Fruit fly (Drosophila melanogaster) whole organism, prepupa: ENCODE results near the gene mRpS35.

Experiments used
- CG6854 ChIP-seq: fragments of 200-800 bp; sonication (Bioruptor generic); optimal IDR thresholded peaks from 2 replicates; lab custom pipeline; 2017; ENCODE audit warnings: missing biosample characterization, mild to moderate bottlenecking, missing genetic modification characterization
- CG9139 ChIP-seq: fragments of 200-800 bp; sonication (Bioruptor generic); optimal IDR thresholded peaks from 3 replicates; lab custom pipeline; 2017; ENCODE audit warnings: missing biosample characterization, mild to moderate bottlenecking, missing genetic modification characterization
- Ets21C ChIP-seq: fragments of 200-800 bp; sonication (Bioruptor generic); optimal IDR thresholded peaks from 3 replicates; lab custom pipeline; 2016; ENCODE audit warnings: missing biosample characterization, missing genetic modification characterization
- Gug ChIP-seq: fragments of 200-800 bp; sonication (Bioruptor generic); IDR thresholded peaks from 2 replicates; pipeline ENCODE4 v1.3.6; 2022; ENCODE audit warnings: missing biosample characterization, missing genetic modification characterization
- OdsH ChIP-seq: fragments of 200-800 bp; sonication (Bioruptor generic); optimal IDR thresholded peaks from 3 replicates; lab custom pipeline; 2016; ENCODE audit warnings: missing biosample characterization, missing genetic modification characterization
- Sox102F ChIP-seq: fragments of 200-800 bp; sonication (Bioruptor generic); optimal IDR thresholded peaks from 2 replicates; lab custom pipeline; 2016; ENCODE audit warnings: missing biosample characterization, mild to moderate bottlenecking, missing genetic modification characterization

DNA sequence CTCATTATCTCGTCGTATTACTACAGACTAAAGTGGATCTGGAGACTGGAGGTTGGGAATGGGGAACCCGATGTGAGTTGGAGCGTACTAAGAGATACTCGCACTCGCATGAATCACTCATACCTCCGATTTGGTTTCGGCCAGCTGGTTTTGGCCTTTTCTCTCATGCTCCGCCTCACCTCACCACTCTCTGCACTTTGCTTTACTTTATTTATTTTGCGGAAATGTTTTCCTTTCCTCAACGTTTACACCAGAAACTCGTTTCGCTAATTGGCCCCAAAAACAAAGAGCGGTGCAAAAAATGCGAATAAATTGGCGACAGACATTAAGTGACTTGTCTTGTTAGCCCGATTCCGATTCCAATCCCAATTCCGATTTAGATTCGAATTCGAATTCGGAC, 26.7 kb downstream of the mRpS35 start:
- TF ChIP-seq Gug (GFP tag; lab: Robert Waterston, UW) = no peak
- TF ChIP-seq CG6854 (GFP tag; lab: Kevin White, UChicago) = peak; percentile 23
- no peak for TF ChIP-seq Ets21C
- peak; percentile 23 for TF ChIP-seq Sox102F (GFP tag; lab: Kevin White, UChicago)
- TF ChIP-seq OdsH (GFP tag; lab: Kevin White, UChicago) = no peak
- TF ChIP-seq CG9139 (GFP tag; lab: Kevin White, UChicago) = no peak
